Worm (Caenorhabditis elegans): Measurements from ENCODE around the gene pho-11.

Gene pho-11

DNA sequence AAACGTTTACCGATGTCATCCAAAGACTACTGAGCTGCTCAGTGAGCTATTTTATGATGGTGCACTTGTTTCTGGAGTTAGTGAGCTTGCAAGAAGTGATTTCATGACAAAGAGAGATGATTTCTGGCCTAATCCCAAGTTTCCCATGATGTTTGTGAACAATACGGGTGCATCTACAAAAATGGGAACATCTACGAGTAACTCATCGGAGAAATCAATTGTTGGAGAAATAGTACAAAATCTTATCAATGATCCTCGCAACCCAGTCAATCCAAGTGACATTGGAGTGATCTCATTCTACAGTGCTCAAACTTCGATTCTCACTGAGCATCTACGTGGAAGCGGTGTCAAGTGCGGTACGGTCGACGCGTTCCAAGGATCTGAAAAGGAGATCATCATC is 3.2 kb upstream of the pho-11 start:
- peak; percentile 91 for TF ChIP-seq aha-1 (tag)
- TF ChIP-seq nhr-42 (GFP tag; IDR thresholded peaks at IDR 0.05), result no peak
- TF ChIP-seq vab-7 (GFP tag; IDR thresholded peaks at IDR 0.05), result no peak
- no peak for TF ChIP-seq nhr-237 (tag; optimal IDR thresholded peaks at IDR 0.05)
- no peak for TF ChIP-seq snpc-4 (tag; optimal IDR thresholded peaks at IDR 0.05)
- no peak for TF ChIP-seq mdl-1 (tag; optimal IDR thresholded peaks at IDR 0.05)

ce11 chrII:9931012-9931411 is 637 bp upstream of the pho-11 start:
- no peak for TF ChIP-seq daf-12 (tag; optimal IDR thresholded peaks at IDR 0.05)
- TF ChIP-seq ztf-7 (tag; optimal IDR thresholded peaks at IDR 0.05), result no peak
- TF ChIP-seq nhr-77 (tag; optimal IDR thresholded peaks at IDR 0.05), result no peak
- TF ChIP-seq duxl-1 (tag; optimal IDR thresholded peaks at IDR 0.05; ENCODE audit: poor library complexity), result peak; percentile 30
- peak; percentile 5 for TF ChIP-seq rbr-2 (tag; optimal IDR thresholded peaks at IDR 0.05)
- no peak for TF ChIP-seq Y105C5A.15 (GFP tag; IDR thresholded peaks at IDR 0.05)
- no peak for TF ChIP-seq Y75B8A.6 (GFP tag; IDR thresholded peaks at IDR 0.05)
- TF ChIP-seq ceh-82 (tag; optimal IDR thresholded peaks at IDR 0.05), result no peak
- no peak for TF ChIP-seq T26A8.4 (GFP tag; IDR thresholded peaks at IDR 0.05)
- no peak for TF ChIP-seq zfp-2 (tag; optimal IDR thresholded peaks at IDR 0.05)
- no peak for TF ChIP-seq daf-8 (GFP tag; IDR thresholded peaks at IDR 0.05)
- no peak for TF ChIP-seq tag-97 (GFP tag; IDR thresholded peaks at IDR 0.05)
- peak in 1 of 2 experiments; percentile 40 for TF ChIP-seq lsy-2 (tag; optimal IDR thresholded peaks at IDR 0.05)
- TF ChIP-seq hlh-30 (tag; optimal IDR thresholded peaks at IDR 0.05; ENCODE audit: insufficient read depth), result peak; percentile 57
- peak; percentile 21 for TF ChIP-seq unc-130 (GFP tag; optimal IDR thresholded peaks at IDR 0.05)
- no peak for TF ChIP-seq arid-1 (GFP tag; conservative IDR thresholded peaks at IDR 0.05)
- TF ChIP-seq nhr-11 (tag; optimal IDR thresholded peaks at IDR 0.05), result peak; percentile 12
- no peak for TF ChIP-seq jun-1 (tag; optimal IDR thresholded peaks at IDR 0.05)
- no peak for TF ChIP-seq lir-3 (tag; optimal IDR thresholded peaks at IDR 0.05)
- no peak for TF ChIP-seq ces-1 (GFP tag; optimal IDR thresholded peaks at IDR 0.05)
- TF ChIP-seq mes-2 (tag; optimal IDR thresholded peaks at IDR 0.05; ENCODE audit: poor library complexity, severe bottlenecking), result peak; percentile 87
- TF ChIP-seq hif-1 (tag; optimal IDR thresholded peaks at IDR 0.05), result peak in 1 of 2 experiments; percentile 80
- TF ChIP-seq mep-1 (tag; optimal IDR thresholded peaks at IDR 0.05), result peak; percentile 21
- TF ChIP-seq snpc-1.2 (GFP tag; IDR thresholded peaks at IDR 0.05), result no peak
- TF ChIP-seq mxl-3 (GFP tag; optimal IDR thresholded peaks at IDR 0.05), result peak; percentile 56
- TF ChIP-seq aha-1 (tag), result peak; percentile 52
- no peak for TF ChIP-seq mdl-1 (tag; optimal IDR thresholded peaks at IDR 0.05)
- no peak for TF ChIP-seq nhr-25 (tag; optimal IDR thresholded peaks at IDR 0.05; ENCODE audit: borderline replicate concordance, insufficient read depth)
- TF ChIP-seq ceh-20 (GFP tag; IDR thresholded peaks at IDR 0.05), result 0 out of 2 replicates have a peak, but pooled peaks have one; percentile 52
- TF ChIP-seq ama-1 (optimal IDR thresholded peaks at IDR 0.05), result no peak
- TF ChIP-seq tra-1 (GFP tag; IDR thresholded peaks at IDR 0.05), result 0 out of 2 replicates have a peak, but pooled peaks have one; percentile 32
- TF ChIP-seq dpl-1 (GFP tag; optimal IDR thresholded peaks at IDR 0.05), result peak; percentile 22
- no peak for TF ChIP-seq unc-62 (GFP tag; optimal IDR thresholded peaks at IDR 0.05 in 1 of 2)
- no peak for TF ChIP-seq unc-62 (tag; optimal IDR thresholded peaks at IDR 0.05)
- no peak for TF ChIP-seq skn-1 (tag; optimal IDR thresholded peaks at IDR 0.05)
- TF ChIP-seq ztf-11 (tag; optimal IDR thresholded peaks at IDR 0.05), result no peak
- peak; percentile 44 for TF ChIP-seq hmg-1.1 (GFP tag; IDR thresholded peaks at IDR 0.05)
- no peak for TF ChIP-seq mdt-29 (GFP tag; IDR thresholded peaks at IDR 0.05)
- no peak for TF ChIP-seq attf-4 (tag; optimal IDR thresholded peaks at IDR 0.05)
- TF ChIP-seq lin-38 (GFP tag; IDR thresholded peaks at IDR 0.05), result peak; percentile 38
- TF ChIP-seq ceh-44 (GFP tag; IDR thresholded peaks at IDR 0.05), result no peak
- no peak; the same call in 1 of the 2 replicates for TF ChIP-seq dmd-6 (GFP tag; IDR thresholded peaks at IDR 0.05)
- 0 out of 2 replicates have a peak, but pooled peaks have one; percentile 51 for TF ChIP-seq dmd-8 (GFP tag; IDR thresholded peaks at IDR 0.05)
- TF ChIP-seq ZK337.2 (GFP tag; IDR thresholded peaks at IDR 0.05), result no peak
- TF ChIP-seq pha-4 (GFP tag; IDR thresholded peaks at IDR 0.05), result no peak
- no peak for TF ChIP-seq pha-4 (tag; optimal IDR thresholded peaks at IDR 0.05)
- no peak for TF ChIP-seq nhr-48 (tag; optimal IDR thresholded peaks at IDR 0.05)

All from whole organism, L4 larva.